Worm (Caenorhabditis elegans) whole organism, mixed stage, embryonic: ENCODE measurements around the gene ssp-33.

Experiments
- ceh-39 ChIP-seq: fragments of 150-350 bp; optimal IDR thresholded peaks from 2 replicates; lab custom pipeline; 2014; ENCODE audit warnings: missing biosample characterization, missing genetic modification characterization
- nhr-28 ChIP-seq: fragments of 150-350 bp; optimal IDR thresholded peaks from 2 replicates; lab custom pipeline; 2014; ENCODE audit warnings: missing biosample characterization, missing genetic modification characterization

DNA sequence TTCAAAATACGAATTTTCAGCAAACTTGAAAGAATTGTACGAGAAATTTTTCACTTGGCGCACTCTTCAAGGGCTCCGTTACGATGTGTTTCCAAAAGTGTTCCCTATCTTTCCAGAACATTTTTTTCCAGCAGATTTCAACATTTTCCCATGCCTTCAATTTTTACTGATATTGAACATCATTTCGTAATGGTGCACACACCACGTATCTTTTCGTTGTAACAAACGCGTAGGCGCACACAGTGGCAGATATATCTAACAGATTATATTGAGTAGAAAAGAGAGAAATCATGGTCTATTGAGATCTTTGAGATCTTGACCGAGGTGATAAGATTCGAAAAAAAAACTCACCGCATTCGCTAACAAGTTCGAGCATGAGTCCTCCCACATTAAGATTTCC, 15.5 kb upstream of the ssp-33 start:
- TF ChIP-seq ceh-39 (tag; lab: Kevin White, UChicago) (no peak), nhr-28 (tag; lab: Kevin White, UChicago) (no peak)
